Fruit fly (Drosophila melanogaster) whole organism: Measurements from ENCODE around the gene CG12684.

Experiments used
- CG8478 ChIP-seq: fragments of >200 bp; optimal IDR thresholded peaks from 2 replicates; lab custom pipeline; 2018; ENCODE audit warnings: inconsistent platforms
- Dll ChIP-seq: fragments of >200 bp; optimal IDR thresholded peaks from 2 replicates; lab custom pipeline; 2017
- EcR ChIP-seq, 2 experiments: fragments of >200 bp; optimal IDR thresholded peaks; 2 replicates each; lab custom pipeline; 2017; ENCODE audit warnings: missing biosample characterization in 2 of 2, missing genetic modification characterization in 2 of 2, missing genetic modification reagents in 2 of 2
- pan ChIP-seq: fragments of >200 bp; optimal IDR thresholded peaks from 2 replicates; lab custom pipeline; 2017
- psq ChIP-seq: fragments of >200 bp; optimal IDR thresholded peaks from 2 replicates; lab custom pipeline; 2017
- usp ChIP-seq: fragments of >200 bp; optimal IDR thresholded peaks from 2 replicates; lab custom pipeline; 2017; ENCODE audit warnings: missing biosample characterization, missing genetic modification characterization, mixed read lengths

The CG12684 gene

DNA sequence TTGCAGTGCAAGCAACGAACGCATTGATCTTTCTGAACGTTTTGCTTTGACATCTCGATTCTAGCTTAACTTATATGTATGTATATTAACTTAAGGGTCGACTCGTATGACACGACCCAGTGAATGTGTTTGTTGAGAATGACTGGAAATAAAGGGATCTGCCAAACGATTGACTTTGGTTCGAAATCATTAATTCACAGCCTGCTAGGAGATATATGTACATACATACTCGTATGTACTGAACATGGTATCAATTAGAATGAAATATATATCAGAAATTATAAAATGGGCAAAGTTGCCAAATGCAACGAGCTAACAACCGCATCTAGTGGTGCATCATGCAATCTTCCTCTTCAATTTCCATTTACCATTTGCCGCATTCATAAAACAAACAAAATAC lies at the start of gene CG12684:
TSS of gene CG12684 (minus strand) at position 101 of the 400 bp plus-strand sequence.
- no peak for TF ChIP-seq usp
- no peak for TF ChIP-seq CG8478 (lab: Kevin White, UChicago)
- TF ChIP-seq EcR (GFP tag; optimal IDR thresholded peaks at IDR 0.05; lab: Kevin White, UChicago), result no peak
- TF ChIP-seq pan (lab: Kevin White, UChicago), result no peak
- TF ChIP-seq psq (lab: Kevin White, UChicago), result no peak
- TF ChIP-seq Dll, result no peak

DNA sequence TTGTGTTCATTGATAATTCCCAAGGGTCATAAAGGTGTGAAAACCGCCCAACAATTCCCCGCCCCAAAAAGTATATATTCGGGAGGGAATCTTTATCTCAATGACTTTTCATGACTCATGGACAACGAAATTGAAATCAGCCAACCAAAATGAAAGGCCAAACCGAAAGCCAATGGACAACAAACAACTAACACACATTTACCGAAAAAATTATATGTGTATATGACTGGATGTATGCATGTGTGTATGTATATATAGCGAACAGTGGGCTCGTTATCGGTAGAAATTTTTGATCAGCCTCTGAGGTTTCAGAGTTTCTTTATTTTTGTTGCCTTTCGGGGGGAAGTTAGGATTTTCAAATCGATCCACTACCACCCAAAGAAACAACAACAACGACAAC lies 47.1 kb upstream of the CG12684 start:
- TF ChIP-seq usp, result no peak
- no peak for TF ChIP-seq CG8478 (lab: Kevin White, UChicago)
- TF ChIP-seq Dll, result no peak
- no peak for TF ChIP-seq psq (lab: Kevin White, UChicago)

DNA sequence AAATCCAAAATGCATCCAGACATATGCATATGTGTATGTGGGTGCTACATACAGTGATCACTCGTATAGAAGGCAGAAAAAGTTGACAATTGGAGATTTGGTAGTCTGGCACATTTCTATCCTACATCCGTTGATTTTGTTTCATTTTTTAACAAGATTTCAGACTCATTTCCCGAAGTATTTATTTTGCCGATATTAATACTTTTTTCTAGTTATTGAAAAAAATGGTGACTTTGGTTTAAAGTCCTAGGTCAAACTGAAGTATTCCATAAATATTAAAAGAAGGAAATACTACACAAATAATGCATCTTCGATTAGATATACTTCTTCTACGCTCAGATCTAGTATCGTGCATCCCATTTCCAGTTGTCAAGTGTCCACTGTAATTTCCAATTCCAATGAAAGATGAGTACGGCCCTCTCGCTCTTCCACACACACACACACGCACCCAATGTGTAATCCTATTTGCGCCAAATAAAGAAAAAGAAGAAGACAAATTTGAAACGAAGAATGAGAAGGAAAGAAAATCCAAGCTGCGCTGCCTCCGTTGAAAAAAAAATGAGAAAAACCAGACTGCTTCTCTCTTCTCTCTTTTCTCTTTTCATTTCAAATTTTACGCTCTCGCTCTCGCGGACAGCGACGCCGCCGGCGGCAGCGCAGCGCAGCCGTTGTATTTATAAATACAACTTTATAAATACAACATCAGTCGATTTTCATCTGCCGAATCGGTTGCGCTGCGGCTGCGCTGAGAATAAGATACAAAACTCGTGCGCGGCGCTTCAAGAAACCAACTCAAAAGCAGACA lies 45.3 kb upstream of the CG12684 start, which contains the start of gene peb:
TSS of gene peb (plus strand) at position 700 of the 805 bp plus-strand sequence.
- TF ChIP-seq Dll, result peak; percentile 87
- no peak for TF ChIP-seq pan (lab: Kevin White, UChicago)

DNA sequence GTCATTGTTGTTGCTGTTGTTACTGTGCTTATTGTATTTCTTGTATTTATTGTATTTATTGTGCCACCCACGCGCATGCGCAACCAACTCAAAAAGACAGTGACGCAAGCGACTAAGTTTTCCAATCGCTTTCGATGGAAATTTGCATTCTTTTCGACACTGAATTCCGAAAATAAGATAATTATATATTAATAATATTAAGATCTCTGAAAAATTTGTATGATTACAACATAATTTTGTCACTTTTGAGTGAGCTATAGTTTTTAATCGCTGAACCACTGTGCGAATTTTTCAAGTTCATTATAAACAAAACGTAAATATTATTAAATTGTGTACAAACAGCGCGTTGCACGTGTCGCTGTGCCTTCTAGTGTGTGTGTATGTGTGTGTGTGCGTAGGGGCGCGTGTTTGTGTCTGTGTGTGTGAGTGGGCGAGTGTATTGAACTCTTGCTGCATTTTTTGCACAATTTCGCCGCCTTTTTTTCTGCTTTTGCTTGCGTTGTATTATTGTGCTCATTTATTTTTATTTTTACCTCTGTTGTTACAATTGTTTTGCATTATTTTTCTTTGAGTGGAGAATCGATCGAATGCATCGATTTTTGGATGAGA lies 44.1 kb upstream of the CG12684 start:
- no peak for TF ChIP-seq EcR (GFP tag; optimal IDR thresholded peaks at IDR 0.05; lab: Kevin White, UChicago)
- TF ChIP-seq Dll, result no peak
- no peak for TF ChIP-seq psq (lab: Kevin White, UChicago)
- TF ChIP-seq usp, result no peak
- TF ChIP-seq pan (lab: Kevin White, UChicago), result no peak
- no peak for TF ChIP-seq CG8478 (lab: Kevin White, UChicago)

dm6 chrX:4614945-4615344 lies 43.2 kb upstream of the CG12684 start:
- TF ChIP-seq CG8478 (lab: Kevin White, UChicago) (no peak), psq (lab: Kevin White, UChicago) (no peak), usp (no peak), pan (lab: Kevin White, UChicago) (no peak), Dll (no peak), EcR (GFP tag; optimal IDR thresholded peaks at IDR 0.05; lab: Kevin White, UChicago) (no peak)

dm6 chrX:4614325-4614724 lies 42.6 kb upstream of the CG12684 start:
- TF ChIP-seq usp, result no peak
- TF ChIP-seq CG8478 (lab: Kevin White, UChicago), result no peak

DNA sequence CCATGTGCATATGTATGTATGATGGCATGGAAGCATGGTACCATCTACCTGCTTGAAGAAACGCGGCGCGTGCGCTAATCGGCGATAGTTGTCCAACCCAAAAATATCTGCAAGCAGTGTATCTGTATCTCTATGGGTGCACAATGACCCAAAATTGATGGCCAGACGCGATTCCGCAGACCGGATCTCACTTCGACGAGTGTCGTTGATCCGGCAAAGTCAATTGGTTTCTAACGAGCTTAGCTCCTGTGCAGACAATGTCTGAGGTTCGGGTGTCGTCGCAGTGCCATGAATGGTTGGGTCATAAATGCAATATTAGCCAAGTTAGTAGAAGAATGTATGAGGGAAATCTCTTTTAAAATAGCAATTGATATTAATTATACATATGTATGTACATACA lies 41.9 kb upstream of the CG12684 start:
- TF ChIP-seq EcR (GFP tag; optimal IDR thresholded peaks at IDR 0.05; lab: Kevin White, UChicago) (no peak), psq (lab: Kevin White, UChicago) (no peak)

dm6 chrX:4612454-4612853 lies 40.7 kb upstream of the CG12684 start:
- TF ChIP-seq pan (lab: Kevin White, UChicago), result no peak
- TF ChIP-seq Dll, result no peak
- TF ChIP-seq CG8478 (lab: Kevin White, UChicago), result no peak
- TF ChIP-seq EcR (GFP tag; optimal IDR thresholded peaks at IDR 0.05; lab: Kevin White, UChicago), result no peak
- no peak for TF ChIP-seq psq (lab: Kevin White, UChicago)
- TF ChIP-seq usp, result no peak

DNA sequence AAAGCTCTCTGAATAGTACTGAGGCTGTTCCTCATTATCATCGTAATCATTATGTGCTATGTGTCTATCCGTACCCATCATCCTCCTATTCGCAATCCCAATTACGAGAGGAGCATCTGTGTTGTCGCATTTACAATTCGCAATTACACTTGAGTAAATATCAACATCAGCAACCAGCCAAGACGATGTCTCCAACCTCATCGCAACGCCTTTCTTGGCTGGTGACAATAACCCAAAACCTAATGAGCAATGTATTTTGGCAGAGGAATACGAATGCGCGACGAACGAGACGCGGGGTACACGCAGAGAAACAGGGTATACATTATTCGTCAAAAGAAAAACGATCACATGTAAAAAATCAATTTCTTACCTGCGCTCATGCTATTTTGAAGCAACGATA lies 38.8 kb upstream of the CG12684 start:
- TF ChIP-seq psq (lab: Kevin White, UChicago), result no peak
- no peak for TF ChIP-seq pan (lab: Kevin White, UChicago)
- no peak for TF ChIP-seq CG8478 (lab: Kevin White, UChicago)
- TF ChIP-seq Dll, result no peak
- no peak for TF ChIP-seq EcR (GFP tag; optimal IDR thresholded peaks at IDR 0.05; lab: Kevin White, UChicago)
- TF ChIP-seq usp, result no peak

DNA sequence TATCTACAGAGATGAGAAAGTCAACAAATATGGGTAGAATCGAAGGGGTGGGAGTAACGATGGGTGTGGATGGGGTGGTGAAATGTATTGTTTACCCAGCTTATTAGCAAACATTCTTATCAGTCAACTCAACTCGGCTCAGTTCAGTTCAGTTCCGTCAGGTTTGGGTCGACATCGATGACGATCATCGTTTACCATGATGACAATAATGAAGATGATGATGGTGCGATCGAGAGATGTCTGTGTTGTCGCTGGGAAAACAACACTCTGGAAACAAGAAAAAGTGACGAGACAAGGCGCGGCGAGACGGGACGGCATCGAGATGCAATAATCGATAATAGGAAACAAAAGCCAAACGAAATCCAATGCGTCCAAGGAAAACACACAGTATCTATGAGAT lies 38.0 kb upstream of the CG12684 start:
- TF ChIP-seq psq (lab: Kevin White, UChicago) (no peak), usp (no peak), Dll (no peak), CG8478 (lab: Kevin White, UChicago) (no peak), EcR (GFP tag; optimal IDR thresholded peaks at IDR 0.05; lab: Kevin White, UChicago) (no peak), pan (lab: Kevin White, UChicago) (no peak)

DNA sequence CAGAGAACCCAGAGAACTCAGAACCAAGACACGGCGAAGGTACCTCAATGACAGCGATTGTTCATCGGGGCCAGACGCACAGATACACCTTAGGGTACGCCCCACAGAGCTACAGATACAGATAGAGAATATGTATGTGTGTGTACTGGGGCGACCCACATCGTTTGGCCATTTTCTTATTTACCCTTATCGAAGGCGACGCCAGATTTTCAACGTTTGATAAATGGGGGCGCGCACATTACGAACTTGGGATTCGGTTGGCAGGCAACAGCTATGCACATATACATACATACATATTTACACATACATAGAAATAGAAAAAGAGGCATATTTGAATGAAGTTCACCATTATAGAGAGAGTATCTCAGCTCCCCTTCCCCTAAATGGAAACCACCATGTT lies 34.7 kb upstream of the CG12684 start:
- TF ChIP-seq psq (lab: Kevin White, UChicago) (no peak), Dll (no peak), pan (lab: Kevin White, UChicago) (no peak), usp (no peak), CG8478 (lab: Kevin White, UChicago) (no peak), EcR (GFP tag; optimal IDR thresholded peaks at IDR 0.05; lab: Kevin White, UChicago) (no peak)

dm6 chrX:4605313-4605712 lies 33.6 kb upstream of the CG12684 start:
- TF ChIP-seq Dll (no peak), usp (no peak), EcR (GFP tag; optimal IDR thresholded peaks at IDR 0.05; lab: Kevin White, UChicago) (no peak), pan (lab: Kevin White, UChicago) (no peak), CG8478 (lab: Kevin White, UChicago) (no peak), psq (lab: Kevin White, UChicago) (no peak)

DNA sequence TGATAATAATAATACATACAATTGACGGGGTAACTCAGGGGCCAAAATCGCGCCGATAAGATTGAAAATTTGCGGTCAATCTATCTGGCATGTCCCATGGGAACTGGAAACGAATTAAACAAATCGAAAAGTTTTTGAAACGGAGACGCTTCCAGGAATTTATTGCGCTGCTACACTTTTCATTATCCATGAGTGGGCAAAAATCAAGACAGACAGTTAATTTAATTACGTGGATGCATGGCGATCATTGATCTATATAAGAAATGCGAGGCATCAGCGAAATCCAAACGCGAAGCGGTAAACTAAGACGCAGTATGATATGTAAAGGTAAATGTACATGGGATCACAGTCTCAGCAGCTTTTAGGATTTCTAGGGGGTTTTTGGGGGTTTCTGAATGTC lies 32.8 kb upstream of the CG12684 start:
- no peak for TF ChIP-seq usp
- no peak for TF ChIP-seq CG8478 (lab: Kevin White, UChicago)
- TF ChIP-seq Dll, result no peak
- TF ChIP-seq EcR (GFP tag; optimal IDR thresholded peaks at IDR 0.05; lab: Kevin White, UChicago), result no peak
- TF ChIP-seq pan (lab: Kevin White, UChicago), result no peak
- TF ChIP-seq psq (lab: Kevin White, UChicago), result no peak
